Worm (Caenorhabditis elegans): Measurements from ENCODE around the gene K05F1.13.

ce11 chrII:5777372-5777771, 11.5 kb upstream of the K05F1.13 start:
- TF ChIP-seq daf-12 (tag; optimal IDR thresholded peaks at IDR 0.05) (no peak), nhr-23 (tag; optimal IDR thresholded peaks at IDR 0.05) (no peak), ceh-16 (tag; optimal IDR thresholded peaks at IDR 0.05) (no peak), pqm-1 (tag; optimal IDR thresholded peaks at IDR 0.05) (no peak), ztf-4 (tag; optimal IDR thresholded peaks at IDR 0.05) (no peak), nhr-28 (tag; optimal IDR thresholded peaks at IDR 0.05) (no peak), unc-62 (GFP tag; optimal IDR thresholded peaks at IDR 0.05) (no peak), jun-1 (tag; optimal IDR thresholded peaks at IDR 0.05) (no peak), nhr-25 (tag; optimal IDR thresholded peaks at IDR 0.05) (no peak)

Measured in whole organism, L3 larva.